Fruit fly (Drosophila melanogaster): ENCODE data around the gene CG15484.
A peak's percentile ranks its signal among the peaks of the same experiment; 100 is the strongest.

CG15484 gene

DNA sequence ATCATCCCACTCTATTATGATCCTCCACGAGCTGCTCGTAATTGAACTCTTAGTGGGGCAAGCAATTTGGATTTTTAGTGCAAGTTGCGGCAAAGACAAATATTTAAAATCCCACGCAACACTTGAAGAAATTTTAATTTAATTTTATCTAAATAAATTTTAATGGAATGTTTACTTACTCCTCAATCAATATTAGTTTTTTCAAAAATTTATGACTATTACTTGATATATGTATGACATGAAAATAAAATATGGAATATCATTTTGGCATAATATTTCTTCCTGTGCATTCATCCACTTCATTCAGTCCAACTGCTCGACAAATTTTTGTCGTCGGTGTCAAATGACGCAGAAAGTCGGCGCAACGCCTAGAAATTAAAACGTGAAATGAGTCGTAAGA lies 42.5 kb upstream of the CG15484 start (continued):
- no peak for TF ChIP-seq CG9932 (GFP tag; IDR thresholded peaks at IDR 0.05)

DNA sequence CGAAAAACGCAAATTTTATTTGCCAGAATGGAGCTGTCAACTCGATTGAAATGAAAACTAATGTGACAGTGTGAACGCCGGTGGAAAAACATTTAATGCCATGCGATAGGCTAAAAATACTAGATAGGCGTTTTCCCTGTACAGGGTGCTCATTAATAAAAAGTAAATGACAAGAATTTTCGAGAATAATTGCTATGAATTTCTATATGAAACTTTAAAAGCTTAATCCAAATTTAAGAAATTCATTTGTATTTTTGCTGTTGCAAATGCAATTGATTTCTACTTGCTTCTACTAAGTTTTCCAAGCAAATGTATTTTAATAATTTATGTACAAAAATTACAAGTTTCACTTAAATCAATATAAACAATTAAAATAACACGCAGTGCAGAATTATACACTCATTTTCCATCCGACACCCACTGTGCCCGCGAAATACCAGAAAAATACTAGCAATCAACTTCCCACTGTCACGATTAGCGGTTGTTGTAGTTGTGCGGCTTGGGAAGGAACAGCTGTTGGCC lies 14.3 kb upstream of the CG15484 start, which contains the start of gene Pih1D1:
Gene Pih1D1, minus strand, starts transcription at position 50 of the 522 bp plus-strand sequence.
- TF ChIP-seq CG3847 (GFP tag; IDR thresholded peaks at IDR 0.05) (peak; percentile 96), CG4730 (GFP tag; IDR thresholded peaks at IDR 0.05) (peak; percentile 93), CG8944 (GFP tag; optimal IDR thresholded peaks at IDR 0.05) (peak; percentile 92), CG6765 (GFP tag; optimal IDR thresholded peaks at IDR 0.05) (peak; percentile 91), Dfd (GFP tag; optimal IDR thresholded peaks at IDR 0.05) (peak in 1 of 2 experiments; percentile 93), hth (optimal IDR thresholded peaks at IDR 0.05) (no peak), zen (tag; optimal IDR thresholded peaks at IDR 0.05) (peak; percentile 95), CG34422 (GFP tag; IDR thresholded peaks at IDR 0.05) (peak; percentile 96), gt (GFP tag; IDR thresholded peaks at IDR 0.05) (peak; percentile 86), CG42726 (GFP tag; IDR thresholded peaks at IDR 0.05; ENCODE audit: partially characterized antibody) (no peak), Ets97D (GFP tag; optimal IDR thresholded peaks at IDR 0.05) (peak; percentile 80), nerfin-2 (GFP tag; IDR thresholded peaks at IDR 0.05; ENCODE audit: partially characterized antibody) (0 out of 2 replicates have a peak, but pooled peaks have one; percentile 11), CG15269 (tag; optimal IDR thresholded peaks at IDR 0.05) (peak; percentile 94), ftz-f1 (GFP tag; optimal IDR thresholded peaks at IDR 0.05) (no peak), C15 (GFP tag; IDR thresholded peaks at IDR 0.05) (peak; percentile 91; the same call in 2 of the 3 replicates), CG6813 (GFP tag; optimal IDR thresholded peaks at IDR 0.05) (peak; percentile 80), CG11723 (GFP tag; optimal IDR thresholded peaks at IDR 0.05) (peak; percentile 87), Camta (GFP tag; optimal IDR thresholded peaks at IDR 0.05) (peak; percentile 93), trh (GFP tag; optimal IDR thresholded peaks at IDR 0.05) (peak; percentile 90), Jarid2 (GFP tag; optimal IDR thresholded peaks at IDR 0.05) (peak; percentile 68), Deaf1 (tag; optimal IDR thresholded peaks at IDR 0.05) (peak; percentile 79), sens-2 (GFP tag; IDR thresholded peaks at IDR 0.05) (peak; percentile 87), CG12104 (GFP tag; optimal IDR thresholded peaks at IDR 0.05) (peak; percentile 97), CG10462 (GFP tag; optimal IDR thresholded peaks at IDR 0.05) (peak; percentile 90), gem (tag; optimal IDR thresholded peaks at IDR 0.05) (peak; percentile 98), Fer1 (GFP tag; optimal IDR thresholded peaks at IDR 0.05) (peak; percentile 92), mirr (GFP tag; optimal IDR thresholded peaks at IDR 0.05) (peak; percentile 78), Xbp1 (GFP tag; optimal IDR thresholded peaks at IDR 0.05) (peak; percentile 97), vnd (GFP tag; IDR thresholded peaks at IDR 0.05; ENCODE audit: partially characterized antibody) (no peak), CG16863 (GFP tag; optimal IDR thresholded peaks at IDR 0.05) (peak; percentile 91), MESR4 (GFP tag; optimal IDR thresholded peaks at IDR 0.05) (no peak), CG33213 (GFP tag; optimal IDR thresholded peaks at IDR 0.05) (peak; percentile 82), ranshi (GFP tag; IDR thresholded peaks at IDR 0.05) (peak; percentile 95), crol (GFP tag; IDR thresholded peaks at IDR 0.05) (no peak), CG17612 (GFP tag; IDR thresholded peaks at IDR 0.05) (peak; percentile 85), CG18764 (GFP tag; optimal IDR thresholded peaks at IDR 0.05) (peak; percentile 92), CG18476 (GFP tag; optimal IDR thresholded peaks at IDR 0.05) (peak; percentile 94), unpg (GFP tag; optimal IDR thresholded peaks at IDR 0.05) (peak; percentile 92), CG6175 (GFP tag; IDR thresholded peaks at IDR 0.05) (peak; percentile 90), Six4 (GFP tag; optimal IDR thresholded peaks at IDR 0.05) (peak; percentile 93), CG8089 (GFP tag; optimal IDR thresholded peaks at IDR 0.05) (peak; percentile 92), CG13296 (GFP tag; optimal IDR thresholded peaks at IDR 0.05) (no peak), ash1 (GFP tag; optimal IDR thresholded peaks at IDR 0.05) (peak; percentile 39), CG15479 (GFP tag; optimal IDR thresholded peaks at IDR 0.05) (peak; percentile 7), yki (optimal IDR thresholded peaks at IDR 0.05) (no peak), pho (GFP tag; optimal IDR thresholded peaks at IDR 0.05) (peak; percentile 96), chn (GFP tag; optimal IDR thresholded peaks at IDR 0.05) (peak; percentile 94), CG4404 (GFP tag; IDR thresholded peaks at IDR 0.05) (peak; percentile 97), luna (GFP tag; optimal IDR thresholded peaks at IDR 0.05) (peak; percentile 71)

Measured in whole organism, embryonic.